Worm (Caenorhabditis elegans): ENCODE results near the gene T24H7.8.
A peak's percentile ranks its signal among the peaks of the same experiment; 100 is the strongest.

T24H7.8 gene

ce11 chrII:6248503-6248902, 6.6 kb downstream of the T24H7.8 start (continued):
- TF ChIP-seq alr-1 (tag; optimal IDR thresholded peaks at IDR 0.05; ENCODE audit: borderline replicate concordance), result no peak
- TF ChIP-seq unc-130 (tag; optimal IDR thresholded peaks at IDR 0.05), result peak; percentile 35
- TF ChIP-seq snpc-4 (tag; optimal IDR thresholded peaks at IDR 0.05), result no peak
- peak; percentile 80 for TF ChIP-seq nhr-85 (tag)

ce11 chrII:6250782-6251461, 9.1 kb downstream of the T24H7.8 start, which contains the start of gene phb-2:
Gene phb-2, plus strand, starts transcription at chrII:6251411.
- TF ChIP-seq nhr-19 (GFP tag; conservative IDR thresholded peaks at IDR 0.05) (peak; percentile 79), dsc-1 (tag; optimal IDR thresholded peaks at IDR 0.05) (peak; percentile 44), lin-39 (tag; optimal IDR thresholded peaks at IDR 0.05) (no peak), grh-1 (GFP tag; IDR thresholded peaks at IDR 0.05) (peak; percentile 59), ceh-63 (GFP tag; optimal IDR thresholded peaks at IDR 0.05) (no peak), efl-1 (optimal IDR thresholded peaks at IDR 0.05) (peak; percentile 92 to 99), efl-1 (GFP tag; optimal IDR thresholded peaks at IDR 0.05 in 1 of 2) (peak; percentile 98 to 100), lin-14 (GFP tag; optimal IDR thresholded peaks at IDR 0.05) (peak; percentile 73), unc-30 (tag; optimal IDR thresholded peaks at IDR 0.05) (no peak), lsy-2 (tag; optimal IDR thresholded peaks at IDR 0.05) (peak; percentile 86 to 94), vab-15 (tag; optimal IDR thresholded peaks at IDR 0.05) (peak; percentile 16), xbp-1 (tag; optimal IDR thresholded peaks at IDR 0.05) (peak; percentile 74), alr-1 (tag; optimal IDR thresholded peaks at IDR 0.05; ENCODE audit: borderline replicate concordance) (no peak), mef-2 (tag; optimal IDR thresholded peaks at IDR 0.05) (no peak), unc-130 (tag; optimal IDR thresholded peaks at IDR 0.05) (peak; percentile 82), mdl-1 (tag; optimal IDR thresholded peaks at IDR 0.05) (peak in 1 of 2 experiments; percentile 78), elt-2 (tag; optimal IDR thresholded peaks at IDR 0.05) (no peak), blmp-1 (tag; optimal IDR thresholded peaks at IDR 0.05) (peak; percentile 73), lin-15B (tag; optimal IDR thresholded peaks at IDR 0.05) (peak; percentile 72), ama-1 (optimal IDR thresholded peaks at IDR 0.05) (peak; percentile 6), pqm-1 (tag; optimal IDR thresholded peaks at IDR 0.05) (no peak), nhr-12 (tag; optimal IDR thresholded peaks at IDR 0.05) (no peak), lin-35 (GFP tag; optimal IDR thresholded peaks at IDR 0.05) (peak; percentile 98 to 100), lin-13 (GFP tag; optimal IDR thresholded peaks at IDR 0.05) (peak; percentile 70), egl-27 (tag; optimal IDR thresholded peaks at IDR 0.05) (no peak), ztf-11 (tag; optimal IDR thresholded peaks at IDR 0.05) (no peak), nhr-47 (tag; optimal IDR thresholded peaks at IDR 0.05) (peak; percentile 82), mep-1 (tag; optimal IDR thresholded peaks at IDR 0.05) (peak; percentile 84), sptf-1 (tag; optimal IDR thresholded peaks at IDR 0.05) (no peak), tbx-2 (tag; optimal IDR thresholded peaks at IDR 0.05) (peak; percentile 80), nhr-71 (tag; optimal IDR thresholded peaks at IDR 0.05) (peak; percentile 88), efl-3 (GFP tag; optimal IDR thresholded peaks at IDR 0.05) (no peak), ceh-90 (tag; optimal IDR thresholded peaks at IDR 0.05) (no peak), fos-1 (tag; optimal IDR thresholded peaks at IDR 0.05) (peak; percentile 63), fkh-10 (GFP tag; optimal IDR thresholded peaks at IDR 0.05) (peak; percentile 7), rnt-1 (tag; optimal IDR thresholded peaks at IDR 0.05) (peak; percentile 84), C34B4.2 (tag; optimal IDR thresholded peaks at IDR 0.05) (no peak), pag-3 (tag; optimal IDR thresholded peaks at IDR 0.05; ENCODE audit: borderline replicate concordance, insufficient read depth) (no peak), Y116A8C.19 (tag; optimal IDR thresholded peaks at IDR 0.05; ENCODE audit: borderline replicate concordance) (no peak), nhr-20 (tag; optimal IDR thresholded peaks at IDR 0.05) (peak; percentile 79), hlh-4 (tag; optimal IDR thresholded peaks at IDR 0.05) (no peak), tlp-1 (tag; optimal IDR thresholded peaks at IDR 0.05) (no peak), unc-62 (GFP tag; optimal IDR thresholded peaks at IDR 0.05) (no peak), nhr-90 (tag; optimal IDR thresholded peaks at IDR 0.05; ENCODE audit: poor library complexity) (peak; percentile 73), ztf-4 (tag; optimal IDR thresholded peaks at IDR 0.05) (peak; percentile 44), nhr-76 (tag; optimal IDR thresholded peaks at IDR 0.05) (no peak), unc-98 (GFP tag; IDR thresholded peaks at IDR 0.05) (no peak), mab-9 (GFP tag; IDR thresholded peaks at IDR 0.05) (peak; percentile 11; the same call in 1 of the 2 replicates)
